Worm (Caenorhabditis elegans) whole organism, L2 larva: Measurements from ENCODE around the gene Y75B8A.63.

Source experiments
- C34F6.9 ChIP-seq: fragments of 150-350 bp; optimal IDR thresholded peaks from 2 replicates; lab custom pipeline; 2014; ENCODE audit warnings: missing biosample characterization, missing genetic modification characterization
- F13H6.1 ChIP-seq: sonication (generic microtip); optimal IDR thresholded peaks from 2 replicates; lab custom pipeline; 2016; ENCODE audit warnings: missing genetic modification characterization, missing compliant biosample characterization
- R02D3.7 ChIP-seq: fragments of 150-350 bp; optimal IDR thresholded peaks from 2 replicates; lab custom pipeline; 2014; ENCODE audit warnings: missing biosample characterization, missing genetic modification characterization
- Y55F3AM.14 ChIP-seq: fragments of 200-800 bp; sonication (Bioruptor generic); optimal IDR thresholded peaks from 2 replicates; lab custom pipeline; 2018; ENCODE audit warnings: mild to moderate bottlenecking, missing genetic modification characterization, missing compliant biosample characterization
- ZK546.5 ChIP-seq: sonication (generic microtip); optimal IDR thresholded peaks from 2 replicates; lab custom pipeline; 2017; ENCODE audit warnings: missing biosample characterization, missing genetic modification characterization
- alr-1 ChIP-seq: fragments of 150-350 bp; optimal IDR thresholded peaks from 2 replicates; lab custom pipeline; 2014; ENCODE audit warnings: missing biosample characterization, missing genetic modification characterization
- aly-2 ChIP-seq: fragments of 150-350 bp; optimal IDR thresholded peaks from 2 replicates; lab custom pipeline; 2014; ENCODE audit warnings: missing biosample characterization, missing genetic modification characterization
- ama-1 ChIP-seq: fragments of 150-350 bp; optimal IDR thresholded peaks from 2 replicates; lab custom pipeline; 2018; ENCODE audit warnings: inconsistent platforms
- blmp-1 ChIP-seq: sonication (generic microtip); optimal IDR thresholded peaks from 2 replicates; lab custom pipeline; 2017; ENCODE audit warnings: missing genetic modification characterization, mild to moderate bottlenecking, missing compliant biosample characterization, antibody characterized with exemption, moderate library complexity; ENCODE audit not compliant: insufficient read depth
- ceh-16 ChIP-seq: fragments of 150-350 bp; optimal IDR thresholded peaks from 2 replicates; lab custom pipeline; 2014; ENCODE audit warnings: missing biosample characterization, missing genetic modification characterization
- ceh-82 ChIP-seq: fragments of 150-350 bp; optimal IDR thresholded peaks from 2 replicates; lab custom pipeline; 2014; ENCODE audit warnings: missing biosample characterization, missing genetic modification characterization
- crh-2 ChIP-seq: sonication (generic microtip); optimal IDR thresholded peaks from 2 replicates; lab custom pipeline; 2017; ENCODE audit warnings: missing biosample characterization, missing genetic modification characterization
- dmd-4 ChIP-seq: sonication (generic microtip); optimal IDR thresholded peaks from 2 replicates; lab custom pipeline; 2017; ENCODE audit warnings: missing biosample characterization, missing genetic modification characterization
- egl-27 ChIP-seq: sonication (generic microtip); optimal IDR thresholded peaks from 3 replicates; lab custom pipeline; 2017; ENCODE audit warnings: missing biosample characterization, missing genetic modification reagents, missing genetic modification characterization
- elt-1 ChIP-seq: fragments of 150-350 bp; optimal IDR thresholded peaks from 2 replicates; lab custom pipeline; 2014; ENCODE audit warnings: missing biosample characterization, missing genetic modification characterization
- elt-3 ChIP-seq: sonication (generic microtip); optimal IDR thresholded peaks from 2 replicates; lab custom pipeline; 2017; ENCODE audit warnings: missing biosample characterization, missing genetic modification characterization
- fos-1 ChIP-seq: fragments of 150-350 bp; optimal IDR thresholded peaks from 2 replicates; lab custom pipeline; 2014; ENCODE audit warnings: missing biosample characterization, missing genetic modification characterization
- gmeb-1 ChIP-seq: fragments of 150-350 bp; optimal IDR thresholded peaks from 2 replicates; lab custom pipeline; 2014; ENCODE audit warnings: missing biosample characterization, missing genetic modification characterization
- lin-11 ChIP-seq: fragments of 150-350 bp; sonication (generic microtip); optimal IDR thresholded peaks from 2 replicates; lab custom pipeline; 2014; ENCODE audit warnings: missing biosample characterization, missing genetic modification characterization, inconsistent platforms, mixed read lengths
- lin-13 ChIP-seq: fragments of 150-350 bp; optimal IDR thresholded peaks from 2 replicates; lab custom pipeline; 2014; ENCODE audit warnings: missing biosample characterization, missing genetic modification reagents, missing genetic modification characterization
- lin-39 ChIP-seq: fragments of 150-350 bp; optimal IDR thresholded peaks from 2 replicates; lab custom pipeline; 2014; ENCODE audit warnings: missing biosample characterization, missing genetic modification reagents, missing genetic modification characterization
- lsy-2 ChIP-seq, 2 experiments: fragments of 150-350 bp in 1 of 2; sonication (generic microtip) in 1 of 2; optimal IDR thresholded peaks; 2 replicates each; lab custom pipeline; 2014 to 2017; ENCODE audit warnings: missing biosample characterization in 2 of 2, missing genetic modification characterization in 2 of 2
- mab-5 ChIP-seq: fragments of 150-350 bp; optimal IDR thresholded peaks from 2 replicates; lab custom pipeline; 2014; ENCODE audit warnings: missing biosample characterization, missing genetic modification characterization
- mbf-1 ChIP-seq: sonication (generic microtip); optimal IDR thresholded peaks from 2 replicates; lab custom pipeline; 2017; ENCODE audit warnings: missing biosample characterization, missing genetic modification characterization
- mdl-1 ChIP-seq, 2 experiments: fragments of 150-350 bp in 1 of 2; sonication (generic microtip) in 1 of 2; optimal IDR thresholded peaks; 2 replicates each; lab custom pipeline; 2017; ENCODE audit warnings: missing biosample characterization in 2 of 2, missing genetic modification characterization in 2 of 2
- nhr-10 ChIP-seq: sonication (generic microtip); optimal IDR thresholded peaks from 2 replicates; lab custom pipeline; 2017; ENCODE audit warnings: missing biosample characterization, missing genetic modification characterization
- nhr-11 ChIP-seq: fragments of 150-350 bp; optimal IDR thresholded peaks from 2 replicates; lab custom pipeline; 2014; ENCODE audit warnings: missing biosample characterization, missing genetic modification characterization
- nhr-12 ChIP-seq: fragments of 150-350 bp; optimal IDR thresholded peaks from 2 replicates; lab custom pipeline; 2014; ENCODE audit warnings: missing biosample characterization, missing genetic modification characterization
- nhr-129 ChIP-seq: fragments of 150-350 bp; optimal IDR thresholded peaks from 2 replicates; lab custom pipeline; 2014; ENCODE audit warnings: missing biosample characterization, missing genetic modification characterization
- nhr-21 ChIP-seq: fragments of 150-350 bp; optimal IDR thresholded peaks from 2 replicates; lab custom pipeline; 2014; ENCODE audit warnings: missing biosample characterization, missing genetic modification characterization
- nhr-23 ChIP-seq: fragments of 150-350 bp; optimal IDR thresholded peaks from 2 replicates; lab custom pipeline; 2014; ENCODE audit warnings: missing biosample characterization, missing genetic modification reagents, missing genetic modification characterization
- nhr-237 ChIP-seq: fragments of 150-350 bp; optimal IDR thresholded peaks from 2 replicates; lab custom pipeline; 2014; ENCODE audit warnings: missing biosample characterization, missing genetic modification characterization
- nhr-25 ChIP-seq: fragments of 150-350 bp; sonication (generic microtip); optimal IDR thresholded peaks from 3 replicates; lab custom pipeline; 2014; ENCODE audit warnings: missing biosample characterization, missing genetic modification characterization
- nhr-6 ChIP-seq: fragments of 150-350 bp; optimal IDR thresholded peaks from 2 replicates; lab custom pipeline; 2014; ENCODE audit warnings: missing biosample characterization, missing genetic modification characterization
- nhr-77 ChIP-seq: fragments of 150-350 bp; optimal IDR thresholded peaks from 2 replicates; lab custom pipeline; 2014; ENCODE audit warnings: missing biosample characterization, missing genetic modification characterization
- peb-1 ChIP-seq: fragments of 150-350 bp; optimal IDR thresholded peaks from 2 replicates; lab custom pipeline; 2014; ENCODE audit warnings: missing biosample characterization, missing genetic modification characterization
- sem-4 ChIP-seq: fragments of 150-350 bp; optimal IDR thresholded peaks from 2 replicates; lab custom pipeline; 2014; ENCODE audit warnings: missing biosample characterization, missing genetic modification reagents, missing genetic modification characterization
- skn-1 ChIP-seq: sonication (generic microtip); optimal IDR thresholded peaks from 2 replicates; lab custom pipeline; 2017; ENCODE audit warnings: missing biosample characterization, missing genetic modification characterization
- sma-3 ChIP-seq: sonication (generic microtip); optimal IDR thresholded peaks from 2 replicates; lab custom pipeline; 2016; ENCODE audit warnings: missing genetic modification reagents, missing genetic modification characterization, missing compliant biosample characterization
- sma-9 ChIP-seq, 2 experiments: fragments of 150-350 bp in 1 of 2; sonication (generic microtip) in 1 of 2; optimal IDR thresholded peaks; 2 replicates each; lab custom pipeline; 2014 to 2016; ENCODE audit warnings: missing genetic modification characterization in 2 of 2, mild to moderate bottlenecking in 1 of 2, missing biosample characterization in 1 of 2, missing compliant biosample characterization in 1 of 2, missing genetic modification reagents in 1 of 2, moderate library complexity in 1 of 2
- snpc-4 ChIP-seq: fragments of 150-350 bp; optimal IDR thresholded peaks from 2 replicates; lab custom pipeline; 2014; ENCODE audit warnings: missing biosample characterization, missing genetic modification characterization
- unc-39 ChIP-seq: fragments of 150-350 bp; optimal IDR thresholded peaks from 2 replicates; lab custom pipeline; 2014; ENCODE audit warnings: missing biosample characterization, missing genetic modification characterization
- unc-55 ChIP-seq: fragments of 150-350 bp; sonication (generic microtip); optimal IDR thresholded peaks from 3 replicates; lab custom pipeline; 2014; ENCODE audit warnings: missing biosample characterization, missing genetic modification reagents, missing genetic modification characterization
- unc-62 ChIP-seq: fragments of 150-350 bp; optimal IDR thresholded peaks from 2 replicates; lab custom pipeline; 2014; ENCODE audit warnings: missing biosample characterization, missing genetic modification reagents, missing genetic modification characterization
- zag-1 ChIP-seq: fragments of 150-350 bp; optimal IDR thresholded peaks from 2 replicates; lab custom pipeline; 2014; ENCODE audit warnings: missing biosample characterization, missing genetic modification characterization
- ztf-1 ChIP-seq: fragments of 200-800 bp; sonication (Bioruptor generic); conservative IDR thresholded peaks from 2 replicates; pipeline ENCODE4 v1.3.6; 2022; ENCODE audit warnings: missing genetic modification characterization, missing compliant biosample characterization
- ztf-11 ChIP-seq: sonication (generic microtip); optimal IDR thresholded peaks from 2 replicates; lab custom pipeline; 2017; ENCODE audit warnings: missing biosample characterization, missing genetic modification characterization
- ztf-4 ChIP-seq: fragments of 150-350 bp; optimal IDR thresholded peaks from 2 replicates; lab custom pipeline; 2014; ENCODE audit warnings: missing biosample characterization, missing genetic modification characterization

Gene Y75B8A.63

ce11 chrIII:12368462-12369306 is 40.9 kb downstream of the Y75B8A.63 start, which contains the start of gene his-72:
Gene his-72, minus strand, starts transcription at chrIII:12369050.
- TF ChIP-seq peb-1 (tag; lab: Kevin White, UChicago) (no peak), nhr-11 (tag; lab: Kevin White, UChicago) (no peak), nhr-237 (tag; lab: Kevin White, UChicago) (no peak), gmeb-1 (tag; lab: Kevin White, UChicago) (peak; percentile 47), zag-1 (tag; lab: Kevin White, UChicago) (peak; percentile 9), elt-1 (tag; lab: Kevin White, UChicago) (no peak), sma-3 (GFP tag; lab: Kevin White, UChicago) (peak; percentile 17), nhr-6 (peak; percentile 19), nhr-77 (tag; lab: Kevin White, UChicago) (no peak), crh-2 (peak; percentile 9), lsy-2 (tag; optimal IDR thresholded peaks at IDR 0.05; lab: Kevin White, UChicago) (peak in 1 of 2 experiments; percentile 65), ztf-4 (tag; lab: Kevin White, UChicago) (no peak), ztf-11 (no peak), aly-2 (tag; lab: Kevin White, UChicago) (no peak), ZK546.5 (tag; lab: Kevin White, UChicago) (no peak), mab-5 (peak; percentile 35), nhr-25 (tag; lab: Kevin White, UChicago) (peak; percentile 62), nhr-10 (tag; lab: Kevin White, UChicago) (no peak), ama-1 (peak; percentile 93), lin-39 (tag; lab: Kevin White, UChicago) (no peak), snpc-4 (tag; lab: Kevin White, UChicago) (no peak), unc-39 (tag; lab: Kevin White, UChicago) (no peak), nhr-129 (peak; percentile 51), mdl-1 (tag; optimal IDR thresholded peaks at IDR 0.05; lab: Kevin White, UChicago) (peak; percentile 29 to 62), C34F6.9 (tag; lab: Kevin White, UChicago) (peak; percentile 73), dmd-4 (tag; lab: Kevin White, UChicago) (no peak), Y55F3AM.14 (GFP tag; lab: Kevin White, UChicago) (no peak), ceh-82 (no peak), nhr-21 (tag; lab: Kevin White, UChicago) (peak; percentile 8), nhr-12 (no peak), egl-27 (tag; lab: Kevin White, UChicago) (no peak), ceh-16 (tag; lab: Kevin White, UChicago) (no peak), nhr-23 (tag; lab: Kevin White, UChicago) (no peak), mbf-1 (tag; lab: Kevin White, UChicago) (no peak), F13H6.1 (tag; lab: Kevin White, UChicago) (peak; percentile 52), unc-62 (no peak), ztf-1 (GFP tag; lab: Robert Waterston, UW) (no peak), lin-13 (peak; percentile 77), sem-4 (peak; percentile 63), unc-55 (GFP tag; lab: Kevin White, UChicago) (peak; percentile 42), lin-11 (peak; percentile 8), skn-1 (tag; lab: Kevin White, UChicago) (no peak), blmp-1 (peak; percentile 10), sma-9 (GFP tag; optimal IDR thresholded peaks at IDR 0.05; lab: Kevin White, UChicago) (peak; percentile 48), sma-9 (tag; optimal IDR thresholded peaks at IDR 0.05; lab: Kevin White, UChicago) (no peak), alr-1 (tag; lab: Kevin White, UChicago) (no peak), elt-3 (tag; lab: Kevin White, UChicago) (no peak), R02D3.7 (no peak), fos-1 (tag; lab: Kevin White, UChicago) (peak; percentile 7)
- TF ChIP-seq, all 48 proteins: peak for 21
